Worm (Caenorhabditis elegans) whole organism, young adult: ENCODE results near the gene osta-2.

Experiments
- B0336.3 ChIP-seq: fragments of 200-800 bp; sonication (Bioruptor generic); IDR thresholded peaks from 2 replicates; pipeline ENCODE4 v1.3.6; 2022; ENCODE audit warnings: missing genetic modification characterization, missing compliant biosample characterization
- F33H1.4 ChIP-seq: fragments of 200-800 bp; sonication (Bioruptor generic); IDR thresholded peaks from 2 replicates; pipeline ENCODE4 v1.3.6; 2022; ENCODE audit warnings: missing genetic modification reagents, missing genetic modification characterization, missing compliant biosample characterization
- F37B4.10 ChIP-seq: fragments of 200-800 bp; sonication (Bioruptor generic); IDR thresholded peaks from 2 replicates; pipeline ENCODE4 v1.3.6; 2022; ENCODE audit warnings: missing genetic modification characterization, missing compliant biosample characterization
- Y53F4B.3 ChIP-seq: fragments of 200-800 bp; sonication (Bioruptor generic); IDR thresholded peaks from 2 replicates; pipeline ENCODE4 v1.3.6; 2022; ENCODE audit warnings: missing genetic modification reagents, missing genetic modification characterization, missing compliant biosample characterization
- Y53G8AR.9 ChIP-seq: fragments of 200-800 bp; sonication (Bioruptor generic); conservative IDR thresholded peaks from 2 replicates; pipeline ENCODE4 v1.3.6; 2022; ENCODE audit warnings: missing genetic modification reagents, missing genetic modification characterization, missing compliant biosample characterization
- Y67H2A.10 ChIP-seq: fragments of 200-800 bp; sonication (Bioruptor generic); conservative IDR thresholded peaks from 2 replicates; pipeline ENCODE4 v1.3.6; 2022; ENCODE audit warnings: missing genetic modification reagents, missing genetic modification characterization, missing compliant biosample characterization
- Y79H2A.3 ChIP-seq: fragments of 200-800 bp; sonication (Bioruptor generic); conservative IDR thresholded peaks from 2 replicates; pipeline ENCODE4 v1.3.6; 2022; ENCODE audit warnings: missing genetic modification reagents, missing genetic modification characterization, missing compliant biosample characterization
- aptf-3 ChIP-seq: fragments of 200-800 bp; sonication (Bioruptor generic); IDR thresholded peaks from 2 replicates; pipeline ENCODE4 v1.3.6; 2022; ENCODE audit warnings: missing genetic modification characterization, missing compliant biosample characterization
- atf-7 ChIP-seq: sonication (generic microtip); optimal IDR thresholded peaks from 2 replicates; lab custom pipeline; 2017; ENCODE audit warnings: mild to moderate bottlenecking, missing genetic modification characterization, missing compliant biosample characterization
- athp-1 ChIP-seq: sonication (generic microtip); optimal IDR thresholded peaks from 2 replicates; lab custom pipeline; 2017; ENCODE audit warnings: mild to moderate bottlenecking, missing genetic modification characterization, missing compliant biosample characterization
- attf-5 ChIP-seq: fragments of 200-800 bp; sonication (Bioruptor generic); optimal IDR thresholded peaks from 2 replicates; lab custom pipeline; 2018; ENCODE audit warnings: mild to moderate bottlenecking, missing genetic modification characterization, missing compliant biosample characterization
- bed-2 ChIP-seq: fragments of 200-800 bp; sonication (Bioruptor generic); IDR thresholded peaks from 2 replicates; pipeline ENCODE4 v1.3.6; 2022; ENCODE audit warnings: missing genetic modification reagents, missing genetic modification characterization, missing compliant biosample characterization
- cebp-1 ChIP-seq, 2 experiments: fragments of 200-800 bp in 1 of 2; sonication (Bioruptor generic) in 1 of 2; sonication (generic microtip) in 1 of 2; IDR thresholded peaks in 1 of 2; optimal IDR thresholded peaks in 1 of 2; 2 replicates each; pipeline versions ENCODE4 v1.3.6 to Lab custom; 2017 to 2022; ENCODE audit warnings: missing compliant biosample characterization in 2 of 2, missing genetic modification characterization in 2 of 2, mild to moderate bottlenecking in 1 of 2, missing genetic modification reagents in 1 of 2, moderate library complexity in 1 of 2
- ceh-27 ChIP-seq: fragments of 200-800 bp; sonication (Bioruptor generic); optimal IDR thresholded peaks from 2 replicates; lab custom pipeline; 2018; ENCODE audit warnings: mild to moderate bottlenecking, missing genetic modification characterization, moderate library complexity, missing compliant biosample characterization
- ceh-58 ChIP-seq: fragments of 200-800 bp; sonication (Bioruptor generic); IDR thresholded peaks from 2 replicates; pipeline ENCODE4 v1.3.6; 2022; ENCODE audit warnings: missing genetic modification characterization, missing compliant biosample characterization
- ceh-79 ChIP-seq: sonication (generic microtip); optimal IDR thresholded peaks from 2 replicates; lab custom pipeline; 2017; ENCODE audit warnings: mild to moderate bottlenecking, missing genetic modification characterization, missing compliant biosample characterization
- ceh-91 ChIP-seq: fragments of 200-800 bp; sonication (Bioruptor generic); IDR thresholded peaks from 2 replicates; pipeline ENCODE4 v1.3.6; 2022; ENCODE audit warnings: missing genetic modification reagents, missing genetic modification characterization, missing compliant biosample characterization
- chd-7 ChIP-seq: sonication (generic microtip); optimal IDR thresholded peaks from 2 replicates; lab custom pipeline; 2016; ENCODE audit warnings: mild to moderate bottlenecking, missing genetic modification characterization, moderate library complexity, missing compliant biosample characterization
- die-1 ChIP-seq: sonication (generic microtip); optimal IDR thresholded peaks from 2 replicates; lab custom pipeline; 2016; ENCODE audit warnings: missing genotype, mild to moderate bottlenecking, missing genetic modification characterization, missing compliant biosample characterization
- dox-1 ChIP-seq: fragments of 200-800 bp; sonication (Bioruptor generic); IDR thresholded peaks from 2 replicates; pipeline ENCODE4 v1.3.6; 2022; ENCODE audit warnings: missing genetic modification reagents, missing genetic modification characterization, missing compliant biosample characterization
- dpl-1 ChIP-seq: fragments of 150-350 bp; optimal IDR thresholded peaks from 2 replicates; lab custom pipeline; 2014; ENCODE audit warnings: missing biosample characterization, missing genetic modification reagents, missing genetic modification characterization
- egrh-3 ChIP-seq: fragments of 200-800 bp; sonication (Bioruptor generic); IDR thresholded peaks from 2 replicates; pipeline ENCODE4 v1.3.6; 2022; ENCODE audit warnings: missing genetic modification reagents, missing genetic modification characterization, missing compliant biosample characterization
- him-1 ChIP-seq: sonication (generic microtip); optimal IDR thresholded peaks from 2 replicates; lab custom pipeline; 2016; ENCODE audit warnings: missing genotype, missing genetic modification reagents, missing genetic modification characterization, missing compliant biosample characterization
- hlh-12 ChIP-seq: sonication (generic microtip); optimal IDR thresholded peaks from 2 replicates; lab custom pipeline; 2016; ENCODE audit warnings: missing genetic modification characterization, missing compliant biosample characterization
- let-526 ChIP-seq: fragments of 200-800 bp; sonication (Bioruptor generic); IDR thresholded peaks from 2 replicates; pipeline ENCODE4 v1.3.6; 2022; ENCODE audit warnings: missing genetic modification reagents, missing genetic modification characterization, missing compliant biosample characterization
- lin-26 ChIP-seq: fragments of 200-800 bp; sonication (Bioruptor generic); IDR thresholded peaks from 2 replicates; pipeline ENCODE4 v1.3.6; 2022; ENCODE audit warnings: missing genetic modification reagents, missing genetic modification characterization, missing compliant biosample characterization
- lin-40 ChIP-seq: sonication (generic microtip); optimal IDR thresholded peaks from 2 replicates; lab custom pipeline; 2016; ENCODE audit warnings: missing genetic modification characterization, mild to moderate bottlenecking, missing compliant biosample characterization, missing genotype, missing genetic modification reagents
- lsy-27 ChIP-seq: sonication (generic microtip); optimal IDR thresholded peaks from 2 replicates; lab custom pipeline; 2017; ENCODE audit warnings: missing genetic modification characterization, mild to moderate bottlenecking, missing compliant biosample characterization, antibody characterized with exemption, missing genotype, borderline replicate concordance; ENCODE audit not compliant: insufficient read depth
- madf-10 ChIP-seq: sonication (generic microtip); optimal IDR thresholded peaks from 2 replicates; lab custom pipeline; 2016; ENCODE audit warnings: mild to moderate bottlenecking, missing genetic modification characterization, missing compliant biosample characterization
- nfya-2 ChIP-seq: fragments of 200-800 bp; sonication (Bioruptor generic); IDR thresholded peaks from 2 replicates; pipeline ENCODE4 v1.3.6; 2022; ENCODE audit warnings: missing genetic modification reagents, missing genetic modification characterization, missing compliant biosample characterization
- nhr-80 ChIP-seq: sonication (generic microtip); optimal IDR thresholded peaks from 2 replicates; lab custom pipeline; 2016; ENCODE audit warnings: missing genetic modification characterization, missing compliant biosample characterization
- pbrm-1 ChIP-seq: fragments of 200-800 bp; sonication (Bioruptor generic); IDR thresholded peaks from 2 replicates; pipeline ENCODE4 v1.3.6; 2022; ENCODE audit warnings: missing genetic modification reagents, missing genetic modification characterization, missing compliant biosample characterization
- pha-4 ChIP-seq: fragments of 150-350 bp; sonication (generic microtip); optimal IDR thresholded peaks from 2 replicates; lab custom pipeline; 2014; ENCODE audit warnings: missing biosample characterization, missing genetic modification reagents, missing genetic modification characterization
- rec-8 ChIP-seq, 2 experiments: sonication (generic microtip); optimal IDR thresholded peaks; 2 replicates each; lab custom pipeline; 2016; ENCODE audit warnings: mild to moderate bottlenecking in 2 of 2, missing genetic modification characterization in 2 of 2, missing genetic modification reagents in 2 of 2, missing genotype in 2 of 2, missing biosample characterization in 1 of 2, missing compliant biosample characterization in 1 of 2, moderate library complexity in 1 of 2
- rpc-1 ChIP-seq, 2 experiments: fragments of 150-350 bp in 1 of 2; sonication (generic microtip) in 1 of 2; optimal IDR thresholded peaks; 2 replicates each; lab custom pipeline; 2014 to 2018; ENCODE audit warnings: missing biosample characterization in 1 of 2, missing genetic modification characterization in 1 of 2, missing genetic modification reagents in 1 of 2, missing genotype in 1 of 2
- sea-2 ChIP-seq: fragments of 200-800 bp; sonication (Bioruptor generic); IDR thresholded peaks from 2 replicates; pipeline ENCODE4 v1.3.6; 2022; ENCODE audit warnings: missing genetic modification characterization, missing compliant biosample characterization
- snpc-1.1 ChIP-seq: sonication (generic microtip); optimal IDR thresholded peaks from 2 replicates; lab custom pipeline; 2017; ENCODE audit warnings: missing genetic modification characterization, mild to moderate bottlenecking, missing compliant biosample characterization, antibody characterized with exemption, moderate library complexity, missing genotype, missing genetic modification reagents; ENCODE audit not compliant: insufficient read depth
- snpc-1.3 ChIP-seq: sonication (generic microtip); optimal IDR thresholded peaks from 2 replicates; lab custom pipeline; 2017; ENCODE audit warnings: missing genetic modification characterization, mild to moderate bottlenecking, missing compliant biosample characterization, antibody characterized with exemption, moderate library complexity, missing genotype, missing genetic modification reagents; ENCODE audit not compliant: insufficient read depth
- snpc-4 ChIP-seq, 5 experiments: fragments of 150-350 bp in 1 of 5; sonication (generic microtip) in 4 of 5; optimal IDR thresholded peaks; 2 replicates each; lab custom pipeline; 2014 to 2018; ENCODE audit warnings: missing genetic modification characterization in 5 of 5, missing biosample characterization in 3 of 5, antibody characterized with exemption in 2 of 5, mild to moderate bottlenecking in 2 of 5, missing compliant biosample characterization in 2 of 5, missing genotype in 2 of 5, moderate library complexity in 2 of 5, missing genetic modification reagents in 1 of 5
- sptf-2 ChIP-seq: fragments of 200-800 bp; sonication (Bioruptor generic); optimal IDR thresholded peaks from 2 replicates; lab custom pipeline; 2018; ENCODE audit warnings: mild to moderate bottlenecking, missing genetic modification characterization, missing compliant biosample characterization
- tbp1 ChIP-seq: fragments of 200-800 bp; sonication (Bioruptor generic); optimal IDR thresholded peaks from 2 replicates; lab custom pipeline; 2018; ENCODE audit warnings: mild to moderate bottlenecking, missing genetic modification characterization, missing compliant biosample characterization
- tlf-1 ChIP-seq: fragments of 200-800 bp; sonication (Bioruptor generic); optimal IDR thresholded peaks from 2 replicates; lab custom pipeline; 2018; ENCODE audit warnings: mild to moderate bottlenecking, missing genetic modification characterization, missing compliant biosample characterization
- unc-62 ChIP-seq: fragments of 150-350 bp; optimal IDR thresholded peaks from 2 replicates; lab custom pipeline; 2014; ENCODE audit warnings: missing biosample characterization, missing genetic modification reagents, missing genetic modification characterization
- ztf-26 ChIP-seq: sonication (generic microtip); optimal IDR thresholded peaks from 2 replicates; lab custom pipeline; 2017; ENCODE audit warnings: missing genetic modification characterization, missing compliant biosample characterization

Gene osta-2

ce11 chrII:5696218-5696617, 11.3 kb upstream of the osta-2 start:
- TF ChIP-seq dox-1 (GFP tag; lab: Robert Waterston, UW) (no peak), egrh-3 (GFP tag; lab: Robert Waterston, UW) (no peak), Y79H2A.3 (GFP tag; lab: Robert Waterston, UW) (no peak), rec-8 (tag; optimal IDR thresholded peaks at IDR 0.05; lab: Kevin White, UChicago) (no peak)

ce11 chrII:5697338-5697737, 10.2 kb upstream of the osta-2 start:
- TF ChIP-seq sptf-2 (GFP tag; lab: Kevin White, UChicago) (no peak), ceh-58 (GFP tag; lab: Robert Waterston, UW) (no peak), madf-10 (no peak), Y53G8AR.9 (GFP tag; lab: Robert Waterston, UW) (no peak), dpl-1 (GFP tag; lab: Kevin White, UChicago) (no peak), athp-1 (tag; lab: Kevin White, UChicago) (no peak), ceh-27 (no peak), ceh-79 (tag; lab: Kevin White, UChicago) (no peak), B0336.3 (GFP tag; lab: Robert Waterston, UW) (no peak), ceh-91 (GFP tag; lab: Robert Waterston, UW) (no peak)

- TF ChIP-seq ztf-26 (tag; lab: Kevin White, UChicago), result peak; percentile 11
- no peak for TF ChIP-seq lsy-27 (tag; lab: Kevin White, UChicago)
- no peak for TF ChIP-seq F37B4.10 (GFP tag; lab: Robert Waterston, UW)
- peak; percentile 58 for TF ChIP-seq nhr-80 (tag; lab: Kevin White, UChicago)
- no peak for TF ChIP-seq unc-62 (GFP tag; lab: Kevin White, UChicago)
- no peak for TF ChIP-seq F33H1.4 (GFP tag; lab: Robert Waterston, UW)
- no peak for TF ChIP-seq Y67H2A.10 (GFP tag; lab: Robert Waterston, UW)
- 0 out of 2 replicates have a peak, but pooled peaks have one; percentile 20 for TF ChIP-seq B0336.3 (GFP tag; lab: Robert Waterston, UW)
- peak; percentile 29 for TF ChIP-seq tbp1 (GFP tag; lab: Kevin White, UChicago)
- TF ChIP-seq tlf-1 (GFP tag; lab: Kevin White, UChicago), result peak; percentile 25
- TF ChIP-seq let-526, result no peak
- no peak for TF ChIP-seq aptf-3 (GFP tag; lab: Robert Waterston, UW)
- TF ChIP-seq him-1 (tag; lab: Kevin White, UChicago), result no peak
- no peak for TF ChIP-seq bed-2 (GFP tag; lab: Robert Waterston, UW)
- no peak for TF ChIP-seq rpc-1 (optimal IDR thresholded peaks at IDR 0.05; lab: Kevin White, UChicago)
- TF ChIP-seq rpc-1 (tag; optimal IDR thresholded peaks at IDR 0.05; lab: Kevin White, UChicago), result no peak
- TF ChIP-seq chd-7, result peak; percentile 33
- TF ChIP-seq pha-4 (tag; lab: Kevin White, UChicago), result no peak
- no peak for TF ChIP-seq rec-8 (tag; optimal IDR thresholded peaks at IDR 0.05; lab: Kevin White, UChicago)
- TF ChIP-seq die-1, result no peak
- TF ChIP-seq pbrm-1 (GFP tag; lab: Robert Waterston, UW), result no peak
- no peak for TF ChIP-seq Y53F4B.3 (GFP tag; lab: Robert Waterston, UW)
- TF ChIP-seq snpc-1.1 (tag; lab: Kevin White, UChicago), result no peak
- peak; percentile 37 for TF ChIP-seq attf-5 (GFP tag; lab: Kevin White, UChicago)
- peak; percentile 41 for TF ChIP-seq atf-7 (tag; lab: Kevin White, UChicago)
- TF ChIP-seq hlh-12 (tag; lab: Kevin White, UChicago), result no peak
- no peak for TF ChIP-seq nfya-2 (GFP tag; lab: Robert Waterston, UW)
- no peak for TF ChIP-seq snpc-4 (GFP tag; optimal IDR thresholded peaks at IDR 0.05; lab: Kevin White, UChicago)
- TF ChIP-seq snpc-4 (tag; optimal IDR thresholded peaks at IDR 0.05; lab: Kevin White, UChicago), result peak in 2 of 4 experiments; percentile 21 to 64
- peak; percentile 51; the same call in 1 of the 2 replicates for TF ChIP-seq lin-26
- no peak for TF ChIP-seq sea-2 (GFP tag; lab: Robert Waterston, UW)
- no peak for TF ChIP-seq cebp-1 (GFP tag; IDR thresholded peaks at IDR 0.05; lab: Robert Waterston, UW)
- peak; percentile 52 for TF ChIP-seq cebp-1 (tag; optimal IDR thresholded peaks at IDR 0.05; lab: Kevin White, UChicago)
- TF ChIP-seq snpc-1.3 (tag; lab: Kevin White, UChicago), result no peak
- no peak for TF ChIP-seq lin-40 (tag; lab: Kevin White, UChicago)
Observed at ce11 chrII:5698254-5698653, 9.2 kb upstream of the osta-2 start.
